Fruit fly (Drosophila melanogaster) whole organism, embryonic: ENCODE data around the gene vvl.

Experiments
- B-H2 ChIP-seq: fragments of 200-800 bp; sonication (Bioruptor generic); optimal IDR thresholded peaks from 2 replicates; lab custom pipeline; 2018; ENCODE audit warnings: missing biosample characterization, mild to moderate bottlenecking, missing genetic modification characterization
- CG10462 ChIP-seq: fragments of 200-800 bp; sonication (Bioruptor generic); optimal IDR thresholded peaks from 2 replicates; lab custom pipeline; 2016; ENCODE audit warnings: missing biosample characterization, missing genetic modification characterization
- CG11398 ChIP-seq: fragments of 200-800 bp; sonication (Bioruptor generic); optimal IDR thresholded peaks from 2 replicates; lab custom pipeline; 2016; ENCODE audit warnings: missing biosample characterization, missing genetic modification characterization
- CG12219 ChIP-seq: fragments of 200-800 bp; sonication (Bioruptor generic); optimal IDR thresholded peaks from 3 replicates; lab custom pipeline; 2018; ENCODE audit warnings: missing biosample characterization, mild to moderate bottlenecking, missing genetic modification characterization
- CG12236 ChIP-seq: fragments of 200-800 bp; sonication (Bioruptor generic); optimal IDR thresholded peaks from 2 replicates; lab custom pipeline; 2016; ENCODE audit warnings: missing biosample characterization, missing genetic modification characterization
- CG1233 ChIP-seq: fragments of 200-800 bp; sonication (Bioruptor generic); optimal IDR thresholded peaks from 4 replicates; lab custom pipeline; 2018; ENCODE audit warnings: missing biosample characterization, mild to moderate bottlenecking, missing genetic modification characterization
- CG12942 ChIP-seq: fragments of 200-800 bp; sonication (Bioruptor generic); optimal IDR thresholded peaks from 3 replicates; lab custom pipeline; 2016; ENCODE audit warnings: missing biosample characterization, missing genetic modification characterization
- CG15073 ChIP-seq: fragments of 200-800 bp; sonication (Bioruptor generic); optimal IDR thresholded peaks from 2 replicates; lab custom pipeline; 2016; ENCODE audit warnings: missing biosample characterization, missing genetic modification characterization
- CG1647 ChIP-seq: fragments of 200-800 bp; sonication (Bioruptor generic); optimal IDR thresholded peaks from 3 replicates; lab custom pipeline; 2016; ENCODE audit warnings: missing biosample characterization, missing genetic modification characterization
- CG17359 ChIP-seq: fragments of 200-800 bp; sonication (Bioruptor generic); optimal IDR thresholded peaks from 3 replicates; lab custom pipeline; 2018; ENCODE audit warnings: missing biosample characterization, mild to moderate bottlenecking, missing genetic modification characterization, moderate library complexity
- CG17912 ChIP-seq: fragments of 200-800 bp; sonication (Bioruptor generic); optimal IDR thresholded peaks from 2 replicates; lab custom pipeline; 2018; ENCODE audit warnings: missing biosample characterization, mild to moderate bottlenecking, missing genetic modification characterization
- CG18764 ChIP-seq: fragments of 200-800 bp; sonication (Bioruptor generic); optimal IDR thresholded peaks from 3 replicates; lab custom pipeline; 2016; ENCODE audit warnings: missing biosample characterization, missing genetic modification characterization
- CG3163 ChIP-seq: fragments of 200-800 bp; sonication (Bioruptor generic); optimal IDR thresholded peaks from 3 replicates; lab custom pipeline; 2016; ENCODE audit warnings: missing biosample characterization, missing genetic modification characterization
- CG4282 ChIP-seq: fragments of 200-800 bp; sonication (Bioruptor generic); optimal IDR thresholded peaks from 2 replicates; lab custom pipeline; 2016; ENCODE audit warnings: missing biosample characterization, missing genetic modification characterization
- CG4328 ChIP-seq: fragments of 200-800 bp; sonication (Bioruptor generic); optimal IDR thresholded peaks from 3 replicates; lab custom pipeline; 2017; ENCODE audit warnings: missing biosample characterization, missing genetic modification reagents, missing genetic modification characterization
- CG4730 ChIP-seq: fragments of 200-800 bp; sonication (Bioruptor generic); IDR thresholded peaks from 2 replicates; pipeline ENCODE4 v1.3.6; 2022; ENCODE audit warnings: missing biosample characterization, missing genetic modification characterization
- CG5245 ChIP-seq: fragments of 200-800 bp; sonication (Bioruptor generic); optimal IDR thresholded peaks from 3 replicates; lab custom pipeline; 2016; ENCODE audit warnings: missing biosample characterization, missing genetic modification characterization
- CG7963 ChIP-seq: fragments of 200-800 bp; sonication (Bioruptor generic); IDR thresholded peaks from 3 replicates; pipeline ENCODE4 v1.3.6; 2022; ENCODE audit warnings: missing biosample characterization, missing genetic modification characterization; ENCODE audit not compliant: partially characterized antibody
- CG8281 ChIP-seq: fragments of 200-800 bp; sonication (Bioruptor generic); optimal IDR thresholded peaks from 2 replicates; lab custom pipeline; 2018; ENCODE audit warnings: missing biosample characterization, mild to moderate bottlenecking, missing genetic modification characterization, moderate library complexity
- CG8944 ChIP-seq: fragments of 200-800 bp; sonication (Bioruptor generic); optimal IDR thresholded peaks from 3 replicates; lab custom pipeline; 2016; ENCODE audit warnings: missing biosample characterization, missing genetic modification characterization
- CHES-1-like ChIP-seq: fragments of 200-800 bp; sonication (Bioruptor generic); optimal IDR thresholded peaks from 2 replicates; lab custom pipeline; 2016; ENCODE audit warnings: missing biosample characterization, missing genetic modification characterization
- Doc2 ChIP-seq: fragments of 200-800 bp; sonication (Bioruptor generic); IDR thresholded peaks from 2 replicates; pipeline ENCODE4 v1.3.6; 2022; ENCODE audit warnings: missing biosample characterization, missing genetic modification characterization
- Dref ChIP-seq: fragments of 200-800 bp; sonication (Bioruptor generic); IDR thresholded peaks from 2 replicates; pipeline ENCODE4 v1.3.6; 2022; ENCODE audit warnings: missing biosample characterization, missing genetic modification characterization
- H15 ChIP-seq: fragments of 200-800 bp; sonication (Bioruptor generic); IDR thresholded peaks from 3 replicates; pipeline ENCODE4 v1.3.6; 2022; ENCODE audit warnings: missing biosample characterization, missing genetic modification characterization
- HLH54F ChIP-seq: fragments of 200-800 bp; sonication (Bioruptor generic); optimal IDR thresholded peaks from 3 replicates; lab custom pipeline; 2016; ENCODE audit warnings: missing biosample characterization, missing genetic modification characterization
- Hmr ChIP-seq: fragments of 200-800 bp; sonication (Bioruptor generic); optimal IDR thresholded peaks from 3 replicates; lab custom pipeline; 2017; ENCODE audit warnings: mild to moderate bottlenecking, missing biosample characterization, missing genetic modification reagents, missing genetic modification characterization
- Hr51 ChIP-seq, 2 experiments: fragments of 200-800 bp; sonication (Bioruptor generic); optimal IDR thresholded peaks; 2 replicates in 1 of 2; 3 replicates in 1 of 2; lab custom pipeline; 2016 to 2018; ENCODE audit warnings: missing biosample characterization in 2 of 2, missing genetic modification characterization in 2 of 2, mild to moderate bottlenecking in 1 of 2, moderate library complexity in 1 of 2
- Lhr ChIP-seq: fragments of 200-800 bp; sonication (Bioruptor generic); optimal IDR thresholded peaks from 3 replicates; lab custom pipeline; 2017; ENCODE audit warnings: mild to moderate bottlenecking, missing biosample characterization, missing genetic modification reagents, missing genetic modification characterization
- NC2α ChIP-seq: fragments of 200-800 bp; sonication (Bioruptor generic); optimal IDR thresholded peaks from 2 replicates; lab custom pipeline; 2016; ENCODE audit warnings: missing biosample characterization, missing genetic modification characterization
- Oaz ChIP-seq: fragments of 200-800 bp; sonication (Bioruptor generic); IDR thresholded peaks from 2 replicates; pipeline ENCODE4 v1.3.6; 2022; ENCODE audit warnings: missing biosample characterization, missing genetic modification characterization
- Vsx1 ChIP-seq: fragments of 200-800 bp; sonication (Bioruptor generic); optimal IDR thresholded peaks from 2 replicates; lab custom pipeline; 2017; ENCODE audit warnings: missing biosample characterization, mild to moderate bottlenecking, missing genetic modification characterization, missing genetic modification reagents
- ap ChIP-seq: fragments of 200-800 bp; sonication (Bioruptor generic); IDR thresholded peaks from 2 replicates; pipeline ENCODE4 v1.3.6; 2022; ENCODE audit warnings: missing biosample characterization, missing genetic modification characterization
- chinmo ChIP-seq: fragments of 200-800 bp; sonication (Bioruptor generic); IDR thresholded peaks from 4 replicates; pipeline ENCODE4 v1.3.6; 2022; ENCODE audit warnings: missing biosample characterization, missing genetic modification characterization; ENCODE audit not compliant: partially characterized antibody
- emc ChIP-seq: fragments of 200-800 bp; sonication (Bioruptor generic); optimal IDR thresholded peaks from 2 replicates; lab custom pipeline; 2016; ENCODE audit warnings: missing biosample characterization, missing genetic modification characterization
- ems ChIP-seq: fragments of 200-800 bp; sonication (Bioruptor generic); optimal IDR thresholded peaks from 3 replicates; lab custom pipeline; 2016; ENCODE audit warnings: missing biosample characterization, missing genetic modification characterization
- exex ChIP-seq: fragments of 200-800 bp; sonication (Bioruptor generic); optimal IDR thresholded peaks from 4 replicates; lab custom pipeline; 2018; ENCODE audit warnings: missing biosample characterization, mild to moderate bottlenecking, missing genetic modification characterization, moderate library complexity
- gfzf ChIP-seq: fragments of 200-800 bp; sonication (Bioruptor generic); optimal IDR thresholded peaks from 2 replicates; lab custom pipeline; 2016; ENCODE audit warnings: missing biosample characterization, mild to moderate bottlenecking, missing genetic modification characterization, moderate library complexity
- gsb ChIP-seq: fragments of 200-800 bp; sonication (Bioruptor generic); IDR thresholded peaks from 2 replicates; pipeline ENCODE4 v1.3.6; 2022; ENCODE audit warnings: missing biosample characterization, missing genetic modification characterization
- inv ChIP-seq: fragments of 200-800 bp; sonication (Bioruptor generic); IDR thresholded peaks from 2 replicates; pipeline ENCODE4 v1.3.6; 2022; ENCODE audit warnings: missing biosample characterization, missing genetic modification characterization; ENCODE audit not compliant: partially characterized antibody
- jigr1 ChIP-seq: fragments of 200-800 bp; sonication (Bioruptor generic); IDR thresholded peaks from 3 replicates; pipeline ENCODE4 v1.3.6; 2022; ENCODE audit warnings: missing biosample characterization, missing genetic modification characterization
- luna ChIP-seq: fragments of 200-800 bp; sonication (Bioruptor generic); optimal IDR thresholded peaks from 2 replicates; lab custom pipeline; 2016; ENCODE audit warnings: missing biosample characterization, missing genetic modification characterization
- pros ChIP-seq: fragments of 200-800 bp; sonication (Bioruptor generic); optimal IDR thresholded peaks from 3 replicates; lab custom pipeline; 2019; ENCODE audit warnings: missing biosample characterization, mild to moderate bottlenecking, missing genetic modification characterization, moderate library complexity
- psq ChIP-seq: fragments of 200-800 bp; sonication (Bioruptor generic); optimal IDR thresholded peaks from 2 replicates; lab custom pipeline; 2017; ENCODE audit warnings: missing biosample characterization, missing genetic modification characterization
- row ChIP-seq: fragments of 200-800 bp; sonication (Bioruptor generic); IDR thresholded peaks from 3 replicates; pipeline ENCODE4 v1.3.6; 2022; ENCODE audit warnings: missing biosample characterization, missing genetic modification characterization
- schlank ChIP-seq: fragments of 200-800 bp; sonication (Bioruptor generic); optimal IDR thresholded peaks from 2 replicates; lab custom pipeline; 2018; ENCODE audit warnings: missing biosample characterization, mild to moderate bottlenecking, missing genetic modification characterization
- scrt ChIP-seq: fragments of 200-800 bp; sonication (Bioruptor generic); optimal IDR thresholded peaks from 2 replicates; lab custom pipeline; 2018; ENCODE audit warnings: missing biosample characterization, mild to moderate bottlenecking, missing genetic modification characterization, moderate library complexity
- slbo ChIP-seq: fragments of 200-800 bp; sonication (Bioruptor generic); IDR thresholded peaks from 2 replicates; pipeline ENCODE4 v1.3.6; 2022; ENCODE audit warnings: missing biosample characterization, missing genetic modification characterization
- slp2 ChIP-seq: fragments of 200-800 bp; sonication (Bioruptor generic); optimal IDR thresholded peaks from 2 replicates; lab custom pipeline; 2016; ENCODE audit warnings: missing biosample characterization, missing genetic modification characterization
- usp ChIP-seq: fragments of >200 bp; optimal IDR thresholded peaks from 2 replicates; lab custom pipeline; 2017; ENCODE audit warnings: missing biosample characterization, missing genetic modification characterization
- yki ChIP-seq: fragments of >200 bp; optimal IDR thresholded peaks from 3 replicates; lab custom pipeline; 2018

Gene vvl

dm6 chr3L:6743346-6744165, 46.4 kb upstream of the vvl start (continued):
- TF ChIP-seq yki, result no peak
- peak; percentile 51 for TF ChIP-seq Hmr (GFP tag; lab: Kevin White, UChicago)
- peak; percentile 30 for TF ChIP-seq schlank
- TF ChIP-seq CG17912 (GFP tag; lab: Kevin White, UChicago), result peak; percentile 52
- TF ChIP-seq CG4328 (GFP tag; lab: Kevin White, UChicago), result peak; percentile 47
- TF ChIP-seq CG5245 (GFP tag; lab: Kevin White, UChicago), result no peak
- TF ChIP-seq usp (GFP tag; lab: Kevin White, UChicago), result no peak
- TF ChIP-seq CG8281, result no peak
- TF ChIP-seq CG1647 (GFP tag; lab: Kevin White, UChicago), result no peak
- TF ChIP-seq NC2α (GFP tag; lab: Kevin White, UChicago), result no peak
- no peak for TF ChIP-seq emc
- no peak for TF ChIP-seq CG3163
- peak in 1 of 2 experiments; percentile 6 for TF ChIP-seq Hr51 (GFP tag; optimal IDR thresholded peaks at IDR 0.05; lab: Kevin White, UChicago)
- TF ChIP-seq Lhr, result no peak
- TF ChIP-seq H15 (GFP tag; lab: Robert Waterston, UW), result no peak
- TF ChIP-seq Doc2, result no peak
- TF ChIP-seq row (GFP tag; lab: Robert Waterston, UW), result no peak; the same call in 1 of the 3 replicates
- TF ChIP-seq CG15073, result no peak
- TF ChIP-seq CG4730 (GFP tag; lab: Robert Waterston, UW), result no peak
- TF ChIP-seq ems (GFP tag; lab: Kevin White, UChicago), result no peak
- no peak for TF ChIP-seq CG11398
- no peak for TF ChIP-seq gsb (GFP tag; lab: Robert Waterston, UW)
- TF ChIP-seq psq (GFP tag; lab: Kevin White, UChicago), result peak; percentile 99
- no peak; the same call in 1 of the 2 replicates for TF ChIP-seq inv
- TF ChIP-seq jigr1 (GFP tag; lab: Robert Waterston, UW), result no peak
- no peak for TF ChIP-seq luna (GFP tag; lab: Kevin White, UChicago)
- TF ChIP-seq CG7963, result 0 out of 3 replicates have a peak, but pooled peaks have one; percentile 10
- TF ChIP-seq CG18764 (GFP tag; lab: Kevin White, UChicago), result no peak
- no peak for TF ChIP-seq CG1233
- peak; percentile 77 for TF ChIP-seq Dref (GFP tag; lab: Robert Waterston, UW)
- no peak for TF ChIP-seq slp2 (GFP tag; lab: Kevin White, UChicago)
- peak; percentile 55 for TF ChIP-seq pros
- no peak for TF ChIP-seq CG17359
- TF ChIP-seq B-H2 (GFP tag; lab: Kevin White, UChicago), result peak; percentile 65
- TF ChIP-seq CG12236 (GFP tag; lab: Kevin White, UChicago), result no peak
- peak; percentile 60 for TF ChIP-seq CHES-1-like (GFP tag; lab: Kevin White, UChicago)
- TF ChIP-seq CG10462, result no peak
- no peak for TF ChIP-seq chinmo (GFP tag; lab: Robert Waterston, UW)
- no peak for TF ChIP-seq HLH54F
- no peak for TF ChIP-seq exex
- TF ChIP-seq CG8944 (GFP tag; lab: Kevin White, UChicago), result no peak
- peak; percentile 25 for TF ChIP-seq scrt (GFP tag; lab: Kevin White, UChicago)
- TF ChIP-seq ap (GFP tag; lab: Robert Waterston, UW), result no peak
- no peak for TF ChIP-seq gfzf (GFP tag; lab: Kevin White, UChicago)
- no peak for TF ChIP-seq CG4282 (GFP tag; lab: Kevin White, UChicago)
- TF ChIP-seq Vsx1 (GFP tag; lab: Kevin White, UChicago), result no peak
- TF ChIP-seq Oaz (GFP tag; lab: Robert Waterston, UW), result no peak
- TF ChIP-seq CG12219, result no peak
- TF ChIP-seq slbo (GFP tag; lab: Robert Waterston, UW), result no peak
- TF ChIP-seq CG12942 (GFP tag; lab: Kevin White, UChicago), result no peak
